Fruit fly (Drosophila melanogaster) whole organism, embryonic: ENCODE data around the gene Vps53.

Experiments used
- B-H2 ChIP-seq: fragments of 200-800 bp; sonication (Bioruptor generic); optimal IDR thresholded peaks from 2 replicates; lab custom pipeline; 2018; ENCODE audit warnings: missing biosample characterization, mild to moderate bottlenecking, missing genetic modification characterization
- Bteb2 ChIP-seq: fragments of 200-800 bp; sonication (Bioruptor generic); optimal IDR thresholded peaks from 2 replicates; lab custom pipeline; 2016; ENCODE audit warnings: missing biosample characterization, missing genetic modification characterization
- CG10209 ChIP-seq: fragments of 200-800 bp; sonication (Bioruptor generic); optimal IDR thresholded peaks from 3 replicates; lab custom pipeline; 2017; ENCODE audit warnings: missing biosample characterization, mild to moderate bottlenecking, missing genetic modification characterization, missing genetic modification reagents
- CG10431 ChIP-seq: fragments of 200-800 bp; sonication (Bioruptor generic); optimal IDR thresholded peaks from 3 replicates; lab custom pipeline; 2018; ENCODE audit warnings: missing biosample characterization, mild to moderate bottlenecking, missing genetic modification characterization
- CG10979 ChIP-seq: fragments of 200-800 bp; sonication (Bioruptor generic); optimal IDR thresholded peaks from 2 replicates; lab custom pipeline; 2018; ENCODE audit warnings: missing biosample characterization, mild to moderate bottlenecking, missing genetic modification characterization, moderate library complexity
- CG11398 ChIP-seq: fragments of 200-800 bp; sonication (Bioruptor generic); optimal IDR thresholded peaks from 2 replicates; lab custom pipeline; 2016; ENCODE audit warnings: missing biosample characterization, missing genetic modification characterization
- CG11504 ChIP-seq: fragments of 200-800 bp; sonication (Bioruptor generic); optimal IDR thresholded peaks from 3 replicates; lab custom pipeline; 2019; ENCODE audit warnings: missing biosample characterization, mild to moderate bottlenecking, missing genetic modification characterization, moderate library complexity
- CG12769 ChIP-seq: fragments of 200-800 bp; sonication (Bioruptor generic); optimal IDR thresholded peaks from 2 replicates; lab custom pipeline; 2019; ENCODE audit warnings: missing biosample characterization, mild to moderate bottlenecking, missing genetic modification characterization, moderate library complexity
- CG13775 ChIP-seq: fragments of 200-800 bp; sonication (Bioruptor generic); optimal IDR thresholded peaks from 3 replicates; lab custom pipeline; 2017; ENCODE audit warnings: missing biosample characterization, mild to moderate bottlenecking, missing genetic modification characterization
- CG14441 ChIP-seq: fragments of 200-800 bp; sonication (Bioruptor generic); IDR thresholded peaks from 2 replicates; pipeline ENCODE4 v1.3.6; 2022; ENCODE audit warnings: missing biosample characterization, missing genetic modification characterization
- CG14965 ChIP-seq: fragments of 200-800 bp; sonication (Bioruptor generic); optimal IDR thresholded peaks from 2 replicates; lab custom pipeline; 2016; ENCODE audit warnings: missing biosample characterization, missing genetic modification characterization, borderline replicate concordance
- CG1792 ChIP-seq: fragments of 200-800 bp; sonication (Bioruptor generic); optimal IDR thresholded peaks from 2 replicates; lab custom pipeline; 2016; ENCODE audit warnings: missing biosample characterization, missing genetic modification characterization
- CG18011 ChIP-seq: fragments of 200-800 bp; sonication (Bioruptor generic); optimal IDR thresholded peaks from 2 replicates; lab custom pipeline; 2017; ENCODE audit warnings: missing biosample characterization, missing genetic modification characterization, mild to moderate bottlenecking, moderate library complexity, missing genotype
- CG18619 ChIP-seq: fragments of 200-800 bp; sonication (Bioruptor generic); optimal IDR thresholded peaks from 3 replicates; lab custom pipeline; 2017; ENCODE audit warnings: missing biosample characterization, mild to moderate bottlenecking, missing genetic modification characterization
- CG31365 ChIP-seq: fragments of 200-800 bp; sonication (Bioruptor generic); optimal IDR thresholded peaks from 2 replicates; lab custom pipeline; 2018; ENCODE audit warnings: missing biosample characterization, mild to moderate bottlenecking, missing genetic modification characterization
- CG31441 ChIP-seq: fragments of 200-800 bp; sonication (Bioruptor generic); IDR thresholded peaks from 2 replicates; pipeline ENCODE4 v1.3.6; 2022; ENCODE audit warnings: missing biosample characterization, missing genetic modification characterization
- CG3163 ChIP-seq: fragments of 200-800 bp; sonication (Bioruptor generic); optimal IDR thresholded peaks from 3 replicates; lab custom pipeline; 2016; ENCODE audit warnings: missing biosample characterization, missing genetic modification characterization
- CG34422 ChIP-seq: fragments of 200-800 bp; sonication (Bioruptor generic); IDR thresholded peaks from 3 replicates; pipeline ENCODE4 v1.3.6; 2022; ENCODE audit warnings: missing biosample characterization, missing genetic modification characterization
- CG4282 ChIP-seq: fragments of 200-800 bp; sonication (Bioruptor generic); optimal IDR thresholded peaks from 2 replicates; lab custom pipeline; 2016; ENCODE audit warnings: missing biosample characterization, missing genetic modification characterization
- CG6254 ChIP-seq: fragments of 200-800 bp; sonication (Bioruptor generic); optimal IDR thresholded peaks from 3 replicates; lab custom pipeline; 2017; ENCODE audit warnings: mild to moderate bottlenecking, missing biosample characterization, missing genetic modification reagents, missing genetic modification characterization
- CG6765 ChIP-seq: fragments of 200-800 bp; sonication (Bioruptor generic); optimal IDR thresholded peaks from 3 replicates; lab custom pipeline; 2017; ENCODE audit warnings: missing biosample characterization, mild to moderate bottlenecking, missing genetic modification characterization
- CG7963 ChIP-seq: fragments of 200-800 bp; sonication (Bioruptor generic); IDR thresholded peaks from 3 replicates; pipeline ENCODE4 v1.3.6; 2022; ENCODE audit warnings: missing biosample characterization, missing genetic modification characterization; ENCODE audit not compliant: partially characterized antibody
- CG9932 ChIP-seq: fragments of 200-800 bp; sonication (Bioruptor generic); IDR thresholded peaks from 2 replicates; pipeline ENCODE4 v1.3.6; 2022; ENCODE audit warnings: missing biosample characterization, missing genetic modification characterization
- CkIIα-i1 ChIP-seq: fragments of 200-800 bp; sonication (Bioruptor generic); IDR thresholded peaks from 2 replicates; pipeline ENCODE4 v1.3.6; 2022; ENCODE audit warnings: missing biosample characterization, missing genetic modification characterization
- CrebB ChIP-seq: fragments of 200-800 bp; sonication (Bioruptor generic); optimal IDR thresholded peaks from 3 replicates; lab custom pipeline; 2018; ENCODE audit warnings: missing biosample characterization, mild to moderate bottlenecking, missing genetic modification characterization
- D19A ChIP-seq: fragments of 200-800 bp; optimal IDR thresholded peaks from 3 replicates; lab custom pipeline; 2019; ENCODE audit warnings: missing biosample characterization, mild to moderate bottlenecking, missing genetic modification characterization, moderate library complexity
- D19B ChIP-seq: fragments of 200-800 bp; sonication (Bioruptor generic); optimal IDR thresholded peaks from 2 replicates; lab custom pipeline; 2017; ENCODE audit warnings: missing biosample characterization, mild to moderate bottlenecking, missing genetic modification characterization
- Dbx ChIP-seq: fragments of 200-800 bp; sonication (Bioruptor generic); IDR thresholded peaks from 3 replicates; pipeline ENCODE4 v1.3.6; 2022; ENCODE audit warnings: missing biosample characterization, missing genetic modification characterization
- Dp ChIP-seq: fragments of 200-800 bp; sonication (Bioruptor generic); optimal IDR thresholded peaks from 2 replicates; lab custom pipeline; 2018; ENCODE audit warnings: missing biosample characterization, mild to moderate bottlenecking, missing genetic modification characterization, moderate library complexity
- Gsc ChIP-seq: fragments of 200-800 bp; sonication (Bioruptor generic); IDR thresholded peaks from 2 replicates; pipeline ENCODE4 v1.3.6; 2022; ENCODE audit warnings: missing biosample characterization, missing genetic modification characterization
- Lim3 ChIP-seq: fragments of 200-800 bp; sonication (Bioruptor generic); IDR thresholded peaks from 2 replicates; pipeline ENCODE4 v1.3.6; 2022; ENCODE audit warnings: missing biosample characterization, missing genetic modification characterization
- Mes4 ChIP-seq: fragments of 200-800 bp; sonication (Bioruptor generic); optimal IDR thresholded peaks from 2 replicates; lab custom pipeline; 2016; ENCODE audit warnings: missing biosample characterization, missing genetic modification characterization
- NFAT ChIP-seq: fragments of 200-800 bp; sonication (Bioruptor generic); IDR thresholded peaks from 2 replicates; pipeline ENCODE4 v1.3.6; 2022; ENCODE audit warnings: missing biosample characterization, missing genetic modification characterization
- Nf-YA ChIP-seq: fragments of 200-800 bp; sonication (Bioruptor generic); IDR thresholded peaks from 2 replicates; pipeline ENCODE4 v1.3.6; 2022; ENCODE audit warnings: missing biosample characterization, missing genetic modification characterization
- Six4 ChIP-seq: fragments of 200-800 bp; sonication (Bioruptor generic); optimal IDR thresholded peaks from 2 replicates; lab custom pipeline; 2016; ENCODE audit warnings: missing biosample characterization, missing genetic modification characterization
- ap ChIP-seq: fragments of 200-800 bp; sonication (Bioruptor generic); IDR thresholded peaks from 2 replicates; pipeline ENCODE4 v1.3.6; 2022; ENCODE audit warnings: missing biosample characterization, missing genetic modification characterization
- cato ChIP-seq: fragments of 200-800 bp; sonication (Bioruptor generic); optimal IDR thresholded peaks from 2 replicates; lab custom pipeline; 2016; ENCODE audit warnings: missing biosample characterization, missing genetic modification characterization, borderline replicate concordance
- corto ChIP-seq: fragments of 200-800 bp; sonication (Bioruptor generic); optimal IDR thresholded peaks from 2 replicates; lab custom pipeline; 2016; ENCODE audit warnings: missing biosample characterization, mild to moderate bottlenecking, missing genetic modification characterization, moderate library complexity
- her ChIP-seq: fragments of 200-800 bp; sonication (Bioruptor generic); optimal IDR thresholded peaks from 2 replicates; lab custom pipeline; 2016; ENCODE audit warnings: missing biosample characterization, missing genetic modification characterization
- jigr1 ChIP-seq: fragments of 200-800 bp; sonication (Bioruptor generic); IDR thresholded peaks from 3 replicates; pipeline ENCODE4 v1.3.6; 2022; ENCODE audit warnings: missing biosample characterization, missing genetic modification characterization
- kah ChIP-seq: fragments of 200-800 bp; sonication (Bioruptor generic); optimal IDR thresholded peaks from 2 replicates; lab custom pipeline; 2018; ENCODE audit warnings: missing biosample characterization, mild to moderate bottlenecking, missing genetic modification characterization
- kni ChIP-seq: fragments of 200-800 bp; sonication (Bioruptor generic); optimal IDR thresholded peaks from 3 replicates; lab custom pipeline; 2017; ENCODE audit warnings: mild to moderate bottlenecking, missing biosample characterization, missing genetic modification reagents, missing genetic modification characterization
- lola ChIP-seq, 3 experiments: fragments of >200 bp in 2 of 3; fragments of 200-800 bp in 1 of 3; sonication (Bioruptor generic) in 1 of 3; optimal IDR thresholded peaks; 2 replicates each; lab custom pipeline; 2017 to 2019; ENCODE audit warnings: missing biosample characterization in 3 of 3, missing genetic modification characterization in 3 of 3, mild to moderate bottlenecking in 1 of 3, moderate library complexity in 1 of 3
- maf-S ChIP-seq: fragments of 200-800 bp; sonication (Bioruptor generic); optimal IDR thresholded peaks from 2 replicates; lab custom pipeline; 2016; ENCODE audit warnings: missing biosample characterization, missing genetic modification characterization
- mirr ChIP-seq: fragments of 200-800 bp; sonication (Bioruptor generic); optimal IDR thresholded peaks from 3 replicates; lab custom pipeline; 2018; ENCODE audit warnings: missing biosample characterization, mild to moderate bottlenecking, missing genetic modification characterization
- nom ChIP-seq: fragments of 200-800 bp; sonication (Bioruptor generic); optimal IDR thresholded peaks from 2 replicates; lab custom pipeline; 2017; ENCODE audit warnings: missing biosample characterization, missing genetic modification characterization, mild to moderate bottlenecking, moderate library complexity, missing genetic modification reagents
- seq ChIP-seq: fragments of 200-800 bp; sonication (Bioruptor generic); IDR thresholded peaks from 2 replicates; pipeline ENCODE4 v1.3.6; 2022; ENCODE audit warnings: missing biosample characterization, missing genetic modification characterization
- sisA ChIP-seq: fragments of 200-800 bp; sonication (Bioruptor generic); IDR thresholded peaks from 2 replicates; pipeline ENCODE4 v1.3.6; 2022; ENCODE audit warnings: missing biosample characterization, missing genetic modification characterization
- trh ChIP-seq: fragments of 200-800 bp; sonication (Bioruptor generic); optimal IDR thresholded peaks from 2 replicates; lab custom pipeline; 2016; ENCODE audit warnings: missing biosample characterization, missing genetic modification characterization
- twi ChIP-seq: fragments of 200-800 bp; optimal IDR thresholded peaks from 2 replicates; lab custom pipeline; 2019; ENCODE audit warnings: missing biosample characterization, mild to moderate bottlenecking, missing genetic modification characterization, moderate library complexity
- zf30C ChIP-seq: fragments of 200-800 bp; sonication (Bioruptor generic); optimal IDR thresholded peaks from 3 replicates; lab custom pipeline; 2018; ENCODE audit warnings: missing biosample characterization, mild to moderate bottlenecking, missing genetic modification characterization

Gene Vps53

DNA sequence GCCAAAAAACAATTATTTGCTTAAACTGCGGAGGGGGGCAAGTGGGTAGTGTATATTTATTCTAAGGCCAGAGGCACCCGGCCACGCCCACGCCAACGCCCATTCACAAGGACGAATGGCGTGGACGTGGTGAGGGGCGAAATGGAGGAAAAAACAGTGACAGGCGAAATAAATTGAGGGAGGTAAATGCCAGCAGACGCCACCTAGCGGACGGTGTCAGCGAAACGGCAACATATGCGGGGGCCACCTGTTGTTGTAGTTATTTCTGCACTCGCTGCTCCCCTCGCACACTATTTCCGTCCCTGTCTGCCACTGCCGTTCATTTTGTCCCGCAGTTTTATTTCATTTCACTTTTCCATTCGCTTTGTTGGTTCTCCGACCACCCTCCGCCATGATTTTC is 32.1 kb upstream of the Vps53 start (continued):
- TF ChIP-seq CG10431 (GFP tag; lab: Kevin White, UChicago), result no peak
- TF ChIP-seq CG13775, result no peak
- TF ChIP-seq CG6254 (GFP tag; lab: Kevin White, UChicago), result no peak
- 0 out of 2 replicates have a peak, but pooled peaks have one; percentile 8 for TF ChIP-seq Nf-YA
- TF ChIP-seq CG11398 (GFP tag; lab: Kevin White, UChicago), result no peak
- no peak for TF ChIP-seq CrebB (tag; lab: Kevin White, UChicago)
- TF ChIP-seq nom (GFP tag; lab: Kevin White, UChicago), result no peak
- no peak for TF ChIP-seq CG31441 (GFP tag; lab: Robert Waterston, UW)
- TF ChIP-seq D19A, result no peak
- TF ChIP-seq trh (GFP tag; lab: Kevin White, UChicago), result no peak
- no peak for TF ChIP-seq zf30C (GFP tag; lab: Kevin White, UChicago)
- TF ChIP-seq NFAT, result 0 out of 2 replicates have a peak, but pooled peaks have one; percentile 23
- no peak for TF ChIP-seq seq (GFP tag; lab: Robert Waterston, UW)
- TF ChIP-seq CG34422 (GFP tag; lab: Robert Waterston, UW), result no peak
- TF ChIP-seq CG1792 (GFP tag; lab: Kevin White, UChicago), result no peak
- TF ChIP-seq CG10209 (GFP tag; lab: Kevin White, UChicago), result no peak
- no peak for TF ChIP-seq Bteb2 (GFP tag; lab: Kevin White, UChicago)
- no peak for TF ChIP-seq twi (tag; lab: Kevin White, UChicago)
- peak; percentile 42; the same call in 1 of the 2 replicates for TF ChIP-seq CG14441
- no peak for TF ChIP-seq Dp
- peak; percentile 96 for TF ChIP-seq CG14965
- peak; percentile 96 for TF ChIP-seq CG10979 (tag; lab: Kevin White, UChicago)
- no peak for TF ChIP-seq kni (GFP tag; lab: Kevin White, UChicago)
- TF ChIP-seq lola (GFP tag; optimal IDR thresholded peaks at IDR 0.05; lab: Kevin White, UChicago), result no peak
- TF ChIP-seq cato, result no peak
- no peak for TF ChIP-seq D19B (GFP tag; lab: Kevin White, UChicago)
- no peak for TF ChIP-seq ap (GFP tag; lab: Robert Waterston, UW)
- no peak for TF ChIP-seq jigr1 (GFP tag; lab: Robert Waterston, UW)
- TF ChIP-seq CG18619 (GFP tag; lab: Kevin White, UChicago), result no peak
- no peak for TF ChIP-seq CG7963 (GFP tag; lab: Robert Waterston, UW)
- TF ChIP-seq Gsc (GFP tag; lab: Robert Waterston, UW), result no peak
- TF ChIP-seq sisA (GFP tag; lab: Robert Waterston, UW), result 0 out of 2 replicates have a peak, but pooled peaks have one; percentile 24
- TF ChIP-seq CkIIα-i1 (GFP tag; lab: Robert Waterston, UW), result no peak
- no peak for TF ChIP-seq Dbx (GFP tag; lab: Robert Waterston, UW)
- no peak for TF ChIP-seq corto
- 0 out of 2 replicates have a peak, but pooled peaks have one; percentile 17 for TF ChIP-seq Lim3 (GFP tag; lab: Robert Waterston, UW)
- TF ChIP-seq her, result no peak
- no peak for TF ChIP-seq CG18011
- TF ChIP-seq CG9932 (GFP tag; lab: Robert Waterston, UW), result 0 out of 2 replicates have a peak, but pooled peaks have one; percentile 16
- TF ChIP-seq B-H2 (GFP tag; lab: Kevin White, UChicago), result no peak
- TF ChIP-seq Mes4 (GFP tag; lab: Kevin White, UChicago), result no peak
- TF ChIP-seq CG6765, result no peak
- peak; percentile 7 for TF ChIP-seq mirr
- no peak for TF ChIP-seq CG11504 (tag; lab: Kevin White, UChicago)
- peak; percentile 94 for TF ChIP-seq kah (GFP tag; lab: Kevin White, UChicago)
- TF ChIP-seq CG3163 (GFP tag; lab: Kevin White, UChicago), result no peak
- no peak for TF ChIP-seq CG12769
- no peak for TF ChIP-seq maf-S (GFP tag; lab: Kevin White, UChicago)
- TF ChIP-seq Six4 (GFP tag; lab: Kevin White, UChicago), result no peak
- TF ChIP-seq CG4282, result no peak
- no peak for TF ChIP-seq CG31365 (tag; lab: Kevin White, UChicago)
